Worm (Caenorhabditis elegans): ENCODE results near the gene Y59E9AL.4.

DNA sequence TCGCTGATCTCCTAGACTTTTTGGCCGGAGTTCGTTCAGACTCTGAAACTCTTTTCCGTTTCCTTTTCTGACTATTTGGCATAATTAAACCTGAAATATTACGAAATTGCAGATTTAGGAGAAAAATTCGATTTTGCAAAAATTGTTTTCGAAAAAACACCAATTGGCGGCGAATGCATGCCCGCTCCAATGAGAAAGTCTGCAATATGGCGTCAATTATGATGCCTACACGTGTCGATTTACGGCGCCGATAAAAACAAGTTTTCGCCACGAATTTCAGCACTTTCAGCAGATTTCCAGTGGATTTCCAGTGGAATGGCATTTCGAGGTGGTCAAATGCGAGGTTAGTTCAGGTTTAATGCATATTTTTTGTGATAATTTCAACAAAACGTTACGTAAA, 5.6 kb downstream of the Y59E9AL.4 start, which contains the start of the genes Y59E9AL.36 and nbet-1:
- peak; percentile 54 for TF ChIP-seq lin-13 (GFP tag; optimal IDR thresholded peaks at IDR 0.05)
- TF ChIP-seq R02D3.7 (tag; optimal IDR thresholded peaks at IDR 0.05) = peak; percentile 82

Measured in whole organism, L2 larva.